Fruit fly (Drosophila melanogaster) whole organism, adult: ENCODE results near the gene CG4287.

Experiments used
- CG11617 ChIP-seq: fragments of 200-800 bp; sonication (Bioruptor generic); optimal IDR thresholded peaks from 2 replicates; lab custom pipeline; 2017; ENCODE audit warnings: mild to moderate bottlenecking, missing biosample characterization, missing genetic modification reagents, missing genetic modification characterization
- CG12768 ChIP-seq: fragments of 200-800 bp; sonication (Bioruptor generic); optimal IDR thresholded peaks from 2 replicates; lab custom pipeline; 2017; ENCODE audit warnings: missing biosample characterization, missing genetic modification characterization, mild to moderate bottlenecking, moderate library complexity, missing genetic modification reagents
- CG5204 ChIP-seq: fragments of 200-800 bp; sonication (Bioruptor generic); optimal IDR thresholded peaks from 2 replicates; lab custom pipeline; 2016; ENCODE audit warnings: missing biosample characterization, missing genetic modification characterization
- CG7045 ChIP-seq: fragments of 200-800 bp; sonication (Bioruptor generic); optimal IDR thresholded peaks from 2 replicates; lab custom pipeline; 2017; ENCODE audit warnings: missing biosample characterization, mild to moderate bottlenecking, missing genetic modification characterization
- CG7101 ChIP-seq: fragments of 200-800 bp; sonication (Bioruptor generic); optimal IDR thresholded peaks from 2 replicates; lab custom pipeline; 2018; ENCODE audit warnings: missing biosample characterization, mild to moderate bottlenecking, missing genetic modification characterization, moderate library complexity
- Clk ChIP-seq: fragments of 200-800 bp; sonication (Bioruptor generic); optimal IDR thresholded peaks from 2 replicates; lab custom pipeline; 2017; ENCODE audit warnings: missing biosample characterization, missing genetic modification characterization
- Crg-1 ChIP-seq: fragments of 200-800 bp; sonication (Bioruptor generic); optimal IDR thresholded peaks from 2 replicates; lab custom pipeline; 2016; ENCODE audit warnings: missing biosample characterization, missing genetic modification characterization
- bab1 ChIP-seq: fragments of 200-800 bp; sonication (Bioruptor generic); optimal IDR thresholded peaks from 3 replicates; lab custom pipeline; 2019; ENCODE audit warnings: missing biosample characterization, mild to moderate bottlenecking, missing genetic modification characterization, moderate library complexity
- kay ChIP-seq: fragments of 200-800 bp; sonication (Bioruptor generic); peaks from one replicate; lab custom pipeline; 2016; ENCODE audit warnings: missing biosample characterization, missing genetic modification characterization, borderline replicate concordance
- ovo ChIP-seq: fragments of 200-800 bp; sonication (Bioruptor generic); optimal IDR thresholded peaks from 2 replicates; lab custom pipeline; 2016; ENCODE audit warnings: missing biosample characterization, missing genetic modification characterization

DNA sequence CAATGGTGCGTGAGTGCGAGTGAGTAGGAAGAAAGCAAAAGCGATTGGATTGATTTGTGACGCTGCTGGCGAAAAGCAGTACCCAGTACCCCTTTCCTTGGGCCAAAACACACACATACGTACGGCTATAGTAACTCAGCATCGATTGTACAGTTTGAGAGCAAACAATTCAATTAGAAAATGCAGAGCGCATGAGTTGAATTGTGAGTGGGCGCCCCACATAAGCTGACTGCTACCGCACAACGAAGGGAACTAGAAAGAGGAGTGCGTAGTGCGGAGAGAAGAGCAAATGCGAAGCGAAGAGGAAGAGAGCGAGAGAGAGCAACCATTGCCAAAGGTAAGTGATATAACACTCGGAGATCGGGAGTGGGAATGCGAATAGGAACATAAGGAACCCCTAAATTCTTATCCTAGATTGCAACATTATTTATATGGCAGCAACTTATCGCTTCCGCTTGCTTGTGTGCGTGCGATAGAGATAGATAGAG lies 9.9 kb upstream of the CG4287 start:
- TF ChIP-seq ovo (GFP tag; lab: Kevin White, UChicago) = no peak
- no peak for TF ChIP-seq kay (GFP tag; lab: Kevin White, UChicago)
- TF ChIP-seq CG12768 (GFP tag; lab: Kevin White, UChicago) = peak; percentile 21
- TF ChIP-seq Crg-1 (GFP tag; lab: Kevin White, UChicago) = peak; percentile 53
- TF ChIP-seq Clk (GFP tag; lab: Kevin White, UChicago) = no peak
- no peak for TF ChIP-seq bab1 (GFP tag; lab: Kevin White, UChicago)
- peak; percentile 2 for TF ChIP-seq CG11617 (GFP tag; lab: Kevin White, UChicago)
- TF ChIP-seq CG5204 = no peak
- no peak for TF ChIP-seq CG7045
- peak; percentile 12 for TF ChIP-seq CG7101
